Worm (Caenorhabditis elegans) whole organism, midembryonic: ENCODE data around the gene H06I04.3.

Experiments used
- T22C8.4 ChIP-seq: fragments of 200-800 bp; sonication (Bioruptor generic); IDR thresholded peaks from 2 replicates; pipeline ENCODE4 v1.3.6; 2022; ENCODE audit warnings: missing genetic modification characterization, missing compliant biosample characterization
- cog-1 ChIP-seq: sonication (generic microtip); optimal IDR thresholded peaks from 2 replicates; lab custom pipeline; 2016; ENCODE audit warnings: missing genetic modification characterization, missing compliant biosample characterization
- flt-1 ChIP-seq: fragments of 200-800 bp; sonication (Bioruptor generic); IDR thresholded peaks from 2 replicates; pipeline ENCODE4 v1.3.6; 2022; ENCODE audit warnings: missing genetic modification characterization, missing compliant biosample characterization
- klf-2 ChIP-seq: fragments of 200-800 bp; sonication (Bioruptor generic); conservative IDR thresholded peaks from 2 replicates; pipeline ENCODE4 v1.3.6; 2022; ENCODE audit warnings: missing genetic modification reagents, missing genetic modification characterization, missing compliant biosample characterization
- med-1 ChIP-seq: sonication (generic microtip); optimal IDR thresholded peaks from 2 replicates; lab custom pipeline; 2017; ENCODE audit warnings: missing genetic modification characterization, mild to moderate bottlenecking, missing compliant biosample characterization, antibody characterized with exemption, missing genetic modification reagents; ENCODE audit not compliant: insufficient read depth
- ref-1 ChIP-seq: fragments of 200-800 bp; sonication (Bioruptor generic); conservative IDR thresholded peaks from 2 replicates; pipeline ENCODE4 v1.3.6; 2022; ENCODE audit warnings: missing genetic modification reagents, missing genetic modification characterization, missing compliant biosample characterization
- tab-1 ChIP-seq: fragments of 200-800 bp; sonication (Bioruptor generic); IDR thresholded peaks from 2 replicates; pipeline ENCODE4 v1.3.6; 2022; ENCODE audit warnings: missing genetic modification characterization, missing compliant biosample characterization
- ztf-23 ChIP-seq: fragments of 200-800 bp; sonication (Bioruptor generic); IDR thresholded peaks from 2 replicates; pipeline ENCODE4 v1.3.6; 2022; ENCODE audit warnings: missing genetic modification reagents, missing genetic modification characterization, missing compliant biosample characterization
- ztf-29 ChIP-seq: fragments of 200-800 bp; sonication (Bioruptor generic); IDR thresholded peaks from 2 replicates; pipeline ENCODE4 v1.3.6; 2022; ENCODE audit warnings: missing genetic modification reagents, missing genetic modification characterization, missing compliant biosample characterization

The H06I04.3 gene

DNA sequence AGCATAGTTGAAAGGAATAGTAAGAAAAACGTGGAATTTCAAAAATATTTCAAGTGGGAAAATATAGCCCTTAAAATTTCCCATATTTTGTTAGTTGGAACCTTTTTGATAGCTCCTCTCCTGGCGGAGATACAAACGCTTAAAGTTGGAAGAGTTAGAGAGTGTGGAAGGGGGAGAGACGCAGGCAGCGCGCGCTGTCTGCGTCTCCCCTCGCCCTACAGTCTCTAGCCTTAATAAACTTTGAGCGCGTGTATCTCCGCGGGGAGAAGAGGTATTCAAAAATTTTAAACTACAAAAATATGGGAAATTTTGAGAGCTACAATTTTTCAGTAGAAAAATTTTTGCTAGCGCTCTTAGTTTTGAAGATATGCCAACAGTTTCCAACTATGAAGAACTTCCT, 5.8 kb upstream of the H06I04.3 start:
- TF ChIP-seq ref-1 (GFP tag; lab: Robert Waterston, UW) (no peak), tab-1 (GFP tag; lab: Robert Waterston, UW) (no peak), cog-1 (no peak), ztf-29 (GFP tag; lab: Robert Waterston, UW) (no peak)

DNA sequence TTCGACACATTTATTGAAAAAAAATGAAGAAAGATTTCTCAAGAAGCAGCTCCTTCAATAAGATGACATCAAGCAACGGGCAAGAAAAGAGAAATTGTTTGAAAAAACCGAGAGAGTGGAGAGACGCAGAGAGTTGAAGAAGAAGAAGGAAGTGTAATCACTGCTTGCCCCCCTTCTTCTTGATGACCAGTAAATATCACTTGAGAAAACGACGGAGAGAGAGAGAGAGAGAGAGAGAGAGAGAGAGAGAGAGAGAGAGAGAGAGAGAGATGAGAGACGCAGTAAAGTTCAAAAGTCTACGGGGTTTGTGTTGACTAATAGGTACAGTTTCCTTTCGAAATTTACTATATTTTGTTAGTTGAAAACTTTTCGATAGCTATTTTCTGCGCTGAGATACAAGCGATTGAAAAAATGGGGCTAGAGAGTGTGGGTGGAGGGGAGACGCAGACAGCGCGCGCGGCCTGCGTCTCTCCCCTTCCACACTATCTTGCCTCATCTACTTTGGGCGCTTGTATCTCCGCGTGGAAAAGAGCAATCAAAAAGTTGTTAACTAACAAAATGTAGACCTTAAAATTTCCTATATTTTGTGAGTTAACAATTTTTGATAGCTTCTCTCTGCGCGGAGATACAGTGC, 4.3 kb upstream of the H06I04.3 start:
- TF ChIP-seq ref-1 (GFP tag; lab: Robert Waterston, UW) (no peak), klf-2 (no peak), med-1 (GFP tag; lab: Kevin White, UChicago) (no peak), ztf-29 (GFP tag; lab: Robert Waterston, UW) (no peak), ztf-23 (GFP tag; lab: Robert Waterston, UW) (no peak), T22C8.4 (no peak), flt-1 (GFP tag; lab: Robert Waterston, UW) (no peak), tab-1 (GFP tag; lab: Robert Waterston, UW) (no peak)

DNA sequence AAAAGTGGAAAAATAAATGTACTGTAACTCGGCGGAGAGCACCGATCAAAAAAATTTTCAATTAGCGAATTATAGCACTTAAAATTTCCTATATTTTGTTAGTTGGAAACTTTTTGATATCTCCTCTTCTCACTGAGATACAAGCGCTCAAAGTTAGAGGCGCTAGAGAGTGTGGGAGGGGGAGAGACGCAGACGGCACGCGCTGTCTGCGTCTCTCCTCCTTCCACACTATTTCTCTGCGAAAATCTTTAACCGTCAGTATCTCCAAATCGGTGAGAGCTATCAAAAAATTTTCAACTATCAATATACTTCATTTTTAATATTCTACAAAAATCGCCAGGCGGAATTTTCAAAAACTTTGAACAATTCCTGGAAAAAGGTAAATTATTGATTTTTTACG, 3.6 kb upstream of the H06I04.3 start:
- no peak for TF ChIP-seq flt-1 (GFP tag; lab: Robert Waterston, UW)
- no peak for TF ChIP-seq tab-1 (GFP tag; lab: Robert Waterston, UW)
- no peak for TF ChIP-seq ztf-29 (GFP tag; lab: Robert Waterston, UW)
- TF ChIP-seq ztf-23 (GFP tag; lab: Robert Waterston, UW) = no peak
- no peak for TF ChIP-seq klf-2
- no peak for TF ChIP-seq T22C8.4
- no peak for TF ChIP-seq ref-1 (GFP tag; lab: Robert Waterston, UW)

ce11 chrIII:3067909-3068455, 2.3 kb upstream of the H06I04.3 start, which contains the start of gene ubl-1:
Gene ubl-1, plus strand, starts transcription at chrIII:3068310.
- TF ChIP-seq cog-1 (no peak), ztf-23 (GFP tag; lab: Robert Waterston, UW) (0 out of 2 replicates have a peak, but pooled peaks have one; percentile 36), klf-2 (no peak), ztf-29 (GFP tag; lab: Robert Waterston, UW) (no peak), ref-1 (GFP tag; lab: Robert Waterston, UW) (no peak)

- no peak for TF ChIP-seq tab-1 (GFP tag; lab: Robert Waterston, UW)
- no peak for TF ChIP-seq ref-1 (GFP tag; lab: Robert Waterston, UW)
- TF ChIP-seq ztf-29 (GFP tag; lab: Robert Waterston, UW) = no peak
- TF ChIP-seq flt-1 (GFP tag; lab: Robert Waterston, UW) = no peak
- TF ChIP-seq T22C8.4 = no peak
- no peak for TF ChIP-seq cog-1
- no peak for TF ChIP-seq klf-2
- TF ChIP-seq med-1 (GFP tag; lab: Kevin White, UChicago) = no peak
- no peak for TF ChIP-seq ztf-23 (GFP tag; lab: Robert Waterston, UW)
Observed at ce11 chrIII:3069101-3069500, 1.2 kb upstream of the H06I04.3 start.

- no peak for TF ChIP-seq med-1 (GFP tag; lab: Kevin White, UChicago)
- TF ChIP-seq T22C8.4 = peak; percentile 31; the same call in 1 of the 2 replicates
Observed at ce11 chrIII:3086471-3086870, 16.1 kb downstream of the H06I04.3 start, which contains the start of gene sft-1. Gene sft-1, plus strand, starts transcription at chrIII:3086671.

ce11 chrIII:3091572-3091971, 21.2 kb downstream of the H06I04.3 start, which contains the start of gene ccep-135:
Gene ccep-135, plus strand, starts transcription at chrIII:3091872.
- no peak for TF ChIP-seq ztf-23 (GFP tag; lab: Robert Waterston, UW)
- no peak for TF ChIP-seq T22C8.4
- TF ChIP-seq ztf-29 (GFP tag; lab: Robert Waterston, UW) = no peak
- no peak for TF ChIP-seq cog-1
- TF ChIP-seq ref-1 (GFP tag; lab: Robert Waterston, UW) = no peak
- no peak for TF ChIP-seq flt-1 (GFP tag; lab: Robert Waterston, UW)
- TF ChIP-seq klf-2 = no peak
- TF ChIP-seq tab-1 (GFP tag; lab: Robert Waterston, UW) = no peak
- TF ChIP-seq med-1 (GFP tag; lab: Kevin White, UChicago) = no peak

- TF ChIP-seq tab-1 (GFP tag; lab: Robert Waterston, UW) (no peak), ztf-29 (GFP tag; lab: Robert Waterston, UW) (no peak), med-1 (GFP tag; lab: Kevin White, UChicago) (no peak), flt-1 (GFP tag; lab: Robert Waterston, UW) (no peak), cog-1 (no peak), ref-1 (GFP tag; lab: Robert Waterston, UW) (no peak), T22C8.4 (no peak), klf-2 (no peak), ztf-23 (GFP tag; lab: Robert Waterston, UW) (no peak)
Observed at ce11 chrIII:3094694-3095093, 24.4 kb downstream of the H06I04.3 start.

ce11 chrIII:3096091-3096490, 25.8 kb downstream of the H06I04.3 start:
- no peak for TF ChIP-seq klf-2
- TF ChIP-seq flt-1 (GFP tag; lab: Robert Waterston, UW) = no peak
- TF ChIP-seq cog-1 = no peak
- no peak for TF ChIP-seq med-1 (GFP tag; lab: Kevin White, UChicago)
- no peak for TF ChIP-seq T22C8.4
- TF ChIP-seq ztf-23 (GFP tag; lab: Robert Waterston, UW) = no peak
- TF ChIP-seq ref-1 (GFP tag; lab: Robert Waterston, UW) = no peak
- TF ChIP-seq tab-1 (GFP tag; lab: Robert Waterston, UW) = no peak

ce11 chrIII:3099407-3099806, 29.1 kb downstream of the H06I04.3 start:
- TF ChIP-seq ref-1 (GFP tag; lab: Robert Waterston, UW) = no peak
- no peak for TF ChIP-seq ztf-23 (GFP tag; lab: Robert Waterston, UW)
- TF ChIP-seq med-1 (GFP tag; lab: Kevin White, UChicago) = no peak
- no peak for TF ChIP-seq cog-1
- no peak for TF ChIP-seq klf-2
- no peak for TF ChIP-seq tab-1 (GFP tag; lab: Robert Waterston, UW)
- no peak for TF ChIP-seq flt-1 (GFP tag; lab: Robert Waterston, UW)
